Worm (Caenorhabditis elegans): ENCODE data around the gene ZK896.5.

DNA sequence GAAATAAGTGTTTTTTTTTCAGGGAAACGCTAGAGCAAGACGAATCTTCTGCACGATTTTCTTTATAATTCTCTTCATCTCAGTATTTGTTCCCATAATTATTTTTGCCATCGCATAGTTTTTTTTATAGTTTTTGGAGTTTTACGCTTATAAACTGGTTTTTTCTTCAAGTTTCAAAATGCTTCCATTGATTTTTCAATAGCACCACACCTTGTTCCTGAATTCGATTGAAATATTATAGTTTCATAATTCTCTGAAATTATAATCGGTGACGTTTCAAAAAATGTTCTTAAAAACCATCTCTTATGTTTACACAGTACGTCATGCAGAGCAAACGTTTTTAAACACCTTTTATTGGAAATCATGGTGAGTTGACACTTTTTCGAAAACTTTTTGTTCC, 13.7 kb upstream of the ZK896.5 start, which contains the start of gene K08D8.12:
- TF ChIP-seq ces-1 (GFP tag; optimal IDR thresholded peaks at IDR 0.05) (no peak), nhr-12 (tag; optimal IDR thresholded peaks at IDR 0.05) (no peak), lin-13 (tag; optimal IDR thresholded peaks at IDR 0.05) (no peak), pha-4 (tag; optimal IDR thresholded peaks at IDR 0.05) (no peak)

Data from whole organism, mixed stage, embryonic.